Fruit fly (Drosophila melanogaster) whole organism, embryonic: ENCODE measurements around the gene CG9289.

Source experiments
- CG13123 ChIP-seq: fragments of 200-800 bp; sonication (Bioruptor generic); optimal IDR thresholded peaks from 2 replicates; lab custom pipeline; 2016; ENCODE audit warnings: missing biosample characterization, missing genetic modification characterization
- CG13296 ChIP-seq: fragments of 200-800 bp; sonication (Bioruptor generic); optimal IDR thresholded peaks from 3 replicates; lab custom pipeline; 2018; ENCODE audit warnings: missing biosample characterization, mild to moderate bottlenecking, missing genetic modification characterization
- CG16779 ChIP-seq: fragments of 200-800 bp; sonication (Bioruptor generic); IDR thresholded peaks from 2 replicates; pipeline ENCODE4 v1.3.6; 2022; ENCODE audit warnings: missing biosample characterization, missing genetic modification characterization
- CG17328 ChIP-seq: fragments of 200-800 bp; sonication (Bioruptor generic); IDR thresholded peaks from 2 replicates; pipeline ENCODE4 v1.3.6; 2022; ENCODE audit warnings: missing biosample characterization, missing genetic modification characterization
- CG17612 ChIP-seq: fragments of 200-800 bp; sonication (Bioruptor generic); IDR thresholded peaks from 2 replicates; pipeline ENCODE4 v1.3.6; 2022; ENCODE audit warnings: missing biosample characterization, missing genetic modification characterization
- CG18619 ChIP-seq: fragments of 200-800 bp; sonication (Bioruptor generic); optimal IDR thresholded peaks from 3 replicates; lab custom pipeline; 2017; ENCODE audit warnings: missing biosample characterization, mild to moderate bottlenecking, missing genetic modification characterization
- CG2129 ChIP-seq: fragments of 200-800 bp; sonication (Bioruptor generic); IDR thresholded peaks from 2 replicates; pipeline ENCODE4 v1.3.6; 2022; ENCODE audit warnings: missing biosample characterization, missing genetic modification characterization; ENCODE audit not compliant: partially characterized antibody
- CG2889 ChIP-seq: fragments of 200-800 bp; sonication (Bioruptor generic); IDR thresholded peaks from 3 replicates; pipeline ENCODE4 v1.3.6; 2022; ENCODE audit warnings: missing biosample characterization, missing genetic modification characterization
- CG30431 ChIP-seq: fragments of 200-800 bp; sonication (Bioruptor generic); optimal IDR thresholded peaks from 2 replicates; lab custom pipeline; 2017; ENCODE audit warnings: missing biosample characterization, missing genetic modification characterization
- CG3847 ChIP-seq: fragments of 200-800 bp; sonication (Bioruptor generic); IDR thresholded peaks from 2 replicates; pipeline ENCODE4 v1.3.6; 2022; ENCODE audit warnings: missing biosample characterization, missing genetic modification characterization
- CG4820 ChIP-seq: fragments of 200-800 bp; sonication (Bioruptor generic); optimal IDR thresholded peaks from 3 replicates; lab custom pipeline; 2016; ENCODE audit warnings: missing biosample characterization, missing genetic modification characterization
- CG8281 ChIP-seq: fragments of 200-800 bp; sonication (Bioruptor generic); optimal IDR thresholded peaks from 2 replicates; lab custom pipeline; 2018; ENCODE audit warnings: missing biosample characterization, mild to moderate bottlenecking, missing genetic modification characterization, moderate library complexity
- CG8478 ChIP-seq: fragments of >200 bp; optimal IDR thresholded peaks from 2 replicates; lab custom pipeline; 2018
- CG8944 ChIP-seq: fragments of 200-800 bp; sonication (Bioruptor generic); optimal IDR thresholded peaks from 3 replicates; lab custom pipeline; 2016; ENCODE audit warnings: missing biosample characterization, missing genetic modification characterization
- CG9215 ChIP-seq: fragments of 200-800 bp; sonication (Bioruptor generic); IDR thresholded peaks from 2 replicates; pipeline ENCODE4 v1.3.6; 2022; ENCODE audit warnings: missing biosample characterization, missing genetic modification characterization
- Camta ChIP-seq: fragments of 200-800 bp; sonication (Bioruptor generic); optimal IDR thresholded peaks from 2 replicates; lab custom pipeline; 2016; ENCODE audit warnings: missing biosample characterization, missing genetic modification characterization
- Chrac-16 ChIP-seq: fragments of 200-800 bp; sonication (Bioruptor generic); optimal IDR thresholded peaks from 3 replicates; lab custom pipeline; 2016; ENCODE audit warnings: missing biosample characterization, missing genetic modification characterization
- D19B ChIP-seq: fragments of 200-800 bp; sonication (Bioruptor generic); optimal IDR thresholded peaks from 2 replicates; lab custom pipeline; 2017; ENCODE audit warnings: missing biosample characterization, mild to moderate bottlenecking, missing genetic modification characterization
- Dip2 ChIP-seq: fragments of 200-800 bp; sonication (Bioruptor generic); IDR thresholded peaks from 2 replicates; pipeline ENCODE4 v1.3.6; 2022; ENCODE audit warnings: missing biosample characterization, missing genetic modification characterization
- Doc3 ChIP-seq: fragments of 200-800 bp; sonication (Bioruptor generic); IDR thresholded peaks from 3 replicates; pipeline ENCODE4 v1.3.6; 2022; ENCODE audit warnings: missing biosample characterization, missing genetic modification characterization; ENCODE audit not compliant: partially characterized antibody
- Ets65A ChIP-seq: fragments of 200-800 bp; sonication (Bioruptor generic); peaks from one replicate; lab custom pipeline; 2016; ENCODE audit warnings: missing biosample characterization, missing genetic modification characterization
- HmgD ChIP-seq: fragments of 200-800 bp; sonication (Bioruptor generic); optimal IDR thresholded peaks from 3 replicates; lab custom pipeline; 2016; ENCODE audit warnings: missing biosample characterization, missing genetic modification characterization
- NfI ChIP-seq: fragments of 200-800 bp; sonication (Bioruptor generic); optimal IDR thresholded peaks from 3 replicates; lab custom pipeline; 2018; ENCODE audit warnings: missing biosample characterization, mild to moderate bottlenecking, missing genetic modification characterization, moderate library complexity
- Oli ChIP-seq: fragments of 200-800 bp; sonication (Bioruptor generic); optimal IDR thresholded peaks from 2 replicates; lab custom pipeline; 2018; ENCODE audit warnings: missing biosample characterization, mild to moderate bottlenecking, missing genetic modification characterization, moderate library complexity
- Rx ChIP-seq: fragments of 200-800 bp; sonication (Bioruptor generic); IDR thresholded peaks from 2 replicates; pipeline ENCODE4 v1.3.6; 2022; ENCODE audit warnings: missing biosample characterization, missing genetic modification characterization
- Sox100B ChIP-seq: fragments of 200-800 bp; sonication (Bioruptor generic); optimal IDR thresholded peaks from 3 replicates; lab custom pipeline; 2018; ENCODE audit warnings: missing biosample characterization, mild to moderate bottlenecking, missing genetic modification characterization
- Sry-δ ChIP-seq: fragments of 200-800 bp; sonication (Bioruptor generic); optimal IDR thresholded peaks from 2 replicates; lab custom pipeline; 2016; ENCODE audit warnings: missing biosample characterization, missing genetic modification characterization
- Usf ChIP-seq: fragments of 200-800 bp; sonication (Bioruptor generic); optimal IDR thresholded peaks from 2 replicates; lab custom pipeline; 2017; ENCODE audit warnings: missing genotype, missing biosample characterization, missing genetic modification characterization
- YL-1 ChIP-seq: fragments of 200-800 bp; sonication (Bioruptor generic); optimal IDR thresholded peaks from 3 replicates; lab custom pipeline; 2017; ENCODE audit warnings: missing biosample characterization, mild to moderate bottlenecking, missing genetic modification characterization
- cad ChIP-seq: fragments of >200 bp; optimal IDR thresholded peaks from 2 replicates; lab custom pipeline; 2017; ENCODE audit warnings: missing biosample characterization, missing genetic modification characterization
- crp ChIP-seq, 2 experiments: fragments of 200-800 bp; sonication (Bioruptor generic); optimal IDR thresholded peaks; 2 replicates in 1 of 2; 3 replicates in 1 of 2; lab custom pipeline; 2017; ENCODE audit warnings: missing biosample characterization in 2 of 2, missing genetic modification characterization in 2 of 2, mild to moderate bottlenecking in 1 of 2, moderate library complexity in 1 of 2
- dmrt11E ChIP-seq: fragments of 200-800 bp; sonication (Bioruptor generic); optimal IDR thresholded peaks from 3 replicates; lab custom pipeline; 2018; ENCODE audit warnings: missing biosample characterization, mild to moderate bottlenecking, missing genetic modification characterization, moderate library complexity
- dmrt99B ChIP-seq: fragments of 200-800 bp; sonication (Bioruptor generic); optimal IDR thresholded peaks from 2 replicates; lab custom pipeline; 2018; ENCODE audit warnings: missing biosample characterization, mild to moderate bottlenecking, missing genetic modification characterization, moderate library complexity
- dysf ChIP-seq: fragments of 200-800 bp; sonication (Bioruptor generic); IDR thresholded peaks from 3 replicates; pipeline ENCODE4 v1.3.6; 2022; ENCODE audit warnings: missing biosample characterization, missing genetic modification characterization
- exex ChIP-seq: fragments of 200-800 bp; sonication (Bioruptor generic); optimal IDR thresholded peaks from 4 replicates; lab custom pipeline; 2018; ENCODE audit warnings: missing biosample characterization, mild to moderate bottlenecking, missing genetic modification characterization, moderate library complexity
- fd102C ChIP-seq: fragments of 200-800 bp; sonication (Bioruptor generic); optimal IDR thresholded peaks from 2 replicates; lab custom pipeline; 2018; ENCODE audit warnings: missing biosample characterization, mild to moderate bottlenecking, missing genetic modification characterization, moderate library complexity
- fd96Cb ChIP-seq: fragments of 200-800 bp; sonication (Bioruptor generic); optimal IDR thresholded peaks from 2 replicates; lab custom pipeline; 2018; ENCODE audit warnings: missing biosample characterization, mild to moderate bottlenecking, missing genetic modification characterization, moderate library complexity
- gcm ChIP-seq: fragments of 200-800 bp; sonication (Bioruptor generic); optimal IDR thresholded peaks from 2 replicates; lab custom pipeline; 2019; ENCODE audit warnings: missing biosample characterization, mild to moderate bottlenecking, missing genetic modification characterization, moderate library complexity
- hth ChIP-seq: fragments of >200 bp; optimal IDR thresholded peaks from 2 replicates; lab custom pipeline; 2017; ENCODE audit warnings: inconsistent platforms
- lab ChIP-seq: fragments of 200-800 bp; sonication (Bioruptor generic); optimal IDR thresholded peaks from 3 replicates; lab custom pipeline; 2017; ENCODE audit warnings: missing biosample characterization, missing genetic modification characterization, mild to moderate bottlenecking, moderate library complexity, missing genetic modification reagents
- pan ChIP-seq, 4 experiments: fragments of >200 bp in 3 of 4; fragments of 200-800 bp in 1 of 4; sonication (Bioruptor generic) in 1 of 4; optimal IDR thresholded peaks in 3 of 4; IDR thresholded peaks in 1 of 4; 2 replicates each; pipeline versions ENCODE4 v1.3.6 to Lab custom; 2017 to 2022; ENCODE audit warnings: missing biosample characterization in 2 of 4, missing genetic modification characterization in 2 of 4, mixed read lengths in 1 of 4
- pho ChIP-seq: fragments of 200-800 bp; sonication (Bioruptor generic); optimal IDR thresholded peaks from 2 replicates; lab custom pipeline; 2016; ENCODE audit warnings: missing biosample characterization, missing genetic modification characterization
- phol ChIP-seq: fragments of 200-800 bp; sonication (Bioruptor generic); optimal IDR thresholded peaks from 3 replicates; lab custom pipeline; 2018; ENCODE audit warnings: missing biosample characterization, mild to moderate bottlenecking, missing genetic modification characterization, moderate library complexity
- pita ChIP-seq: fragments of 200-800 bp; sonication (Bioruptor generic); optimal IDR thresholded peaks from 2 replicates; lab custom pipeline; 2017; ENCODE audit warnings: missing biosample characterization, mild to moderate bottlenecking, missing genetic modification characterization
- pros ChIP-seq: fragments of 200-800 bp; sonication (Bioruptor generic); optimal IDR thresholded peaks from 3 replicates; lab custom pipeline; 2019; ENCODE audit warnings: missing biosample characterization, mild to moderate bottlenecking, missing genetic modification characterization, moderate library complexity
- pzg ChIP-seq: fragments of 200-800 bp; sonication (Bioruptor generic); optimal IDR thresholded peaks from 3 replicates; lab custom pipeline; 2018; ENCODE audit warnings: missing biosample characterization, mild to moderate bottlenecking, missing genetic modification characterization, moderate library complexity
- ro ChIP-seq: fragments of 200-800 bp; sonication (Bioruptor generic); IDR thresholded peaks from 2 replicates; pipeline ENCODE4 v1.3.6; 2022; ENCODE audit warnings: missing biosample characterization, missing genetic modification characterization
- sim ChIP-seq: fragments of 200-800 bp; sonication (Bioruptor generic); IDR thresholded peaks from 2 replicates; pipeline ENCODE4 v1.3.6; 2022; ENCODE audit warnings: missing biosample characterization, missing genetic modification characterization
- slbo ChIP-seq: fragments of 200-800 bp; sonication (Bioruptor generic); IDR thresholded peaks from 2 replicates; pipeline ENCODE4 v1.3.6; 2022; ENCODE audit warnings: missing biosample characterization, missing genetic modification characterization
- zfh1 ChIP-seq: fragments of 200-800 bp; sonication (Bioruptor generic); IDR thresholded peaks from 3 replicates; pipeline ENCODE4 v1.3.6; 2022; ENCODE audit warnings: missing biosample characterization, missing genetic modification characterization

CG9289 gene

dm6 chr2L:8732702-8733101, 48.5 kb upstream of the CG9289 start (continued):
- TF ChIP-seq CG2129, result no peak
- peak; percentile 15 for TF ChIP-seq fd96Cb
- TF ChIP-seq Sox100B (GFP tag; lab: Kevin White, UChicago), result peak; percentile 8
- no peak for TF ChIP-seq gcm
- TF ChIP-seq Camta (GFP tag; lab: Kevin White, UChicago), result peak; percentile 24
- no peak for TF ChIP-seq fd102C (GFP tag; lab: Kevin White, UChicago)

DNA sequence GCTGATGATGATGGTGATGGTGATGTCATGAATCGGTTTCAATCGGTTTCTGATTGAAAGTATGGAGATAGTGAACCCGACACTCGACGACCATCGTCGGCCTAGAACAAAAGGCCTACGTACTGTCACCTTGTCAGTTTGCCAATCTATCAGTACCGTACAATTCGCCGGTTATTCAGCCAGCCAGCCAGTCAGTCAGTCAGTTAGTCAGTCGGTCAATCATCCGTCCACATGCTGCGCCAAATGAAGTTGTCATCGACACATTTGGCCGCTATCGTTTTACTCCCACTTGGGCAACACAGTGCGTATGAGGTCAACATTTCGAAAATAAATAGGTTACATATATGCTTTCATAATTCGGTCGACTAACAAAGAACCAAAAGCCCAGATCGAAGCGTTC, 36.9 kb upstream of the CG9289 start:
- TF ChIP-seq CG16779 (GFP tag; lab: Robert Waterston, UW) (0 out of 2 replicates have a peak, but pooled peaks have one; percentile 14), lab (GFP tag; lab: Kevin White, UChicago) (peak; percentile 25), CG8281 (tag; lab: Kevin White, UChicago) (peak; percentile 96), sim (GFP tag; lab: Robert Waterston, UW) (no peak), Ets65A (peak; percentile 88), D19B (no peak)

dm6 chr2L:8719757-8720156, 35.6 kb upstream of the CG9289 start:
- TF ChIP-seq CG3847 (GFP tag; lab: Robert Waterston, UW) (no peak), CG17328 (GFP tag; lab: Robert Waterston, UW) (no peak), Dip2 (no peak), slbo (GFP tag; lab: Robert Waterston, UW) (no peak), YL-1 (GFP tag; lab: Kevin White, UChicago) (no peak), pros (no peak), HmgD (GFP tag; lab: Kevin White, UChicago) (no peak), Sry-δ (GFP tag; lab: Kevin White, UChicago) (no peak), zfh1 (GFP tag; lab: Robert Waterston, UW) (no peak), CG17612 (GFP tag; lab: Robert Waterston, UW) (no peak), dmrt99B (tag; lab: Kevin White, UChicago) (no peak), CG4820 (GFP tag; lab: Kevin White, UChicago) (no peak), CG2889 (GFP tag; lab: Robert Waterston, UW) (no peak), phol (tag; lab: Kevin White, UChicago) (no peak), pzg (no peak), CG8478 (lab: Kevin White, UChicago) (no peak), crp (GFP tag; optimal IDR thresholded peaks at IDR 0.05; lab: Kevin White, UChicago) (no peak), CG18619 (GFP tag; lab: Kevin White, UChicago) (no peak), CG8944 (no peak), ro (GFP tag; lab: Robert Waterston, UW) (no peak), CG9215 (GFP tag; lab: Robert Waterston, UW) (no peak), CG13123 (GFP tag; lab: Kevin White, UChicago) (no peak), pita (GFP tag; lab: Kevin White, UChicago) (no peak), CG30431 (GFP tag; lab: Kevin White, UChicago) (no peak), CG13296 (peak; percentile 4), Oli (tag; lab: Kevin White, UChicago) (no peak), exex (tag; lab: Kevin White, UChicago) (peak; percentile 96), dmrt11E (tag; lab: Kevin White, UChicago) (no peak), pan (optimal IDR thresholded peaks at IDR 0.05; lab: Kevin White, UChicago) (no peak), pan (GFP tag; optimal IDR thresholded peaks at IDR 0.05 in 1 of 2, IDR thresholded peaks at IDR 0.05 in 1 of 2) (no peak), Rx (GFP tag; lab: Robert Waterston, UW) (no peak), Usf (no peak), hth (lab: Kevin White, UChicago) (no peak), Chrac-16 (no peak), NfI (GFP tag; lab: Kevin White, UChicago) (peak; percentile 9), Doc3 (no peak), dysf (GFP tag; lab: Robert Waterston, UW) (no peak), cad (no peak), pho (GFP tag; lab: Kevin White, UChicago) (no peak)
